Worm (Caenorhabditis elegans) whole organism, L4 larva: ENCODE data around the gene R04B5.5.

ENCODE experiments used
- T20F7.1 ChIP-seq: fragments of 200-800 bp; sonication (Bioruptor generic); optimal IDR thresholded peaks from 2 replicates; lab custom pipeline; 2018; ENCODE audit warnings: mild to moderate bottlenecking, missing genetic modification characterization, missing compliant biosample characterization
- Y75B8A.6 ChIP-seq: fragments of 200-800 bp; sonication (Bioruptor generic); IDR thresholded peaks from 2 replicates; pipeline ENCODE4 v1.3.6; 2022; ENCODE audit warnings: missing genetic modification reagents, missing genetic modification characterization, missing compliant biosample characterization
- ZK546.5 ChIP-seq, 2 experiments: sonication (generic microtip); optimal IDR thresholded peaks; 2 replicates each; lab custom pipeline; 2017; ENCODE audit warnings: missing biosample characterization in 2 of 2, missing genetic modification characterization in 2 of 2
- aha-1 ChIP-seq: fragments of 150-350 bp; peaks from one replicate; lab custom pipeline; 2014; ENCODE audit warnings: missing biosample characterization, missing genetic modification characterization
- ces-1 ChIP-seq: fragments of 150-350 bp; sonication (generic microtip); optimal IDR thresholded peaks from 4 replicates; lab custom pipeline; 2014; ENCODE audit warnings: missing biosample characterization, missing genetic modification reagents, missing genetic modification characterization
- daf-16 ChIP-seq, 3 experiments: sonication (generic microtip); optimal IDR thresholded peaks; 2 replicates each; lab custom pipeline; 2016 to 2017; ENCODE audit warnings: missing genetic modification characterization in 3 of 3, missing genetic modification reagents in 3 of 3, mild to moderate bottlenecking in 2 of 3, missing compliant biosample characterization in 2 of 3, missing biosample characterization in 1 of 3, moderate library complexity in 1 of 3
- dmd-8 ChIP-seq: fragments of 200-800 bp; sonication (Bioruptor generic); IDR thresholded peaks from 2 replicates; pipeline ENCODE4 v1.3.6; 2022; ENCODE audit warnings: missing genetic modification characterization, missing compliant biosample characterization
- dmd-9 ChIP-seq: fragments of 200-800 bp; sonication (Bioruptor generic); IDR thresholded peaks from 2 replicates; pipeline ENCODE4 v1.3.6; 2022; ENCODE audit warnings: missing genetic modification reagents, missing genetic modification characterization, missing compliant biosample characterization
- duxl-1 ChIP-seq: sonication (generic microtip); optimal IDR thresholded peaks from 2 replicates; lab custom pipeline; 2016; ENCODE audit warnings: mild to moderate bottlenecking, missing genetic modification characterization, moderate library complexity, missing compliant biosample characterization; ENCODE audit not compliant: poor library complexity
- egl-27 ChIP-seq: sonication (generic microtip); optimal IDR thresholded peaks from 3 replicates; lab custom pipeline; 2017; ENCODE audit warnings: missing biosample characterization, missing genetic modification reagents, missing genetic modification characterization
- egl-43 ChIP-seq: fragments of 200-800 bp; sonication (Bioruptor generic); IDR thresholded peaks from 2 replicates; pipeline ENCODE4 v1.3.6; 2022; ENCODE audit warnings: missing genetic modification reagents, missing genetic modification characterization, missing compliant biosample characterization
- fkh-10 ChIP-seq: fragments of 150-350 bp; optimal IDR thresholded peaks from 2 replicates; lab custom pipeline; 2014; ENCODE audit warnings: missing biosample characterization, missing genetic modification reagents, missing genetic modification characterization
- gei-8 ChIP-seq: fragments of 200-800 bp; sonication (Bioruptor generic); optimal IDR thresholded peaks from 2 replicates; lab custom pipeline; 2018; ENCODE audit warnings: mild to moderate bottlenecking, missing genetic modification characterization, missing compliant biosample characterization
- hmg-1.1 ChIP-seq: fragments of 200-800 bp; sonication (Bioruptor generic); IDR thresholded peaks from 2 replicates; pipeline ENCODE4 v1.3.6; 2022; ENCODE audit warnings: missing genetic modification reagents, missing genetic modification characterization, missing compliant biosample characterization
- lin-29 ChIP-seq: fragments of 200-800 bp; sonication (Bioruptor generic); IDR thresholded peaks from 2 replicates; pipeline ENCODE4 v1.3.6; 2022; ENCODE audit warnings: missing genetic modification reagents, missing genetic modification characterization, missing compliant biosample characterization
- lin-38 ChIP-seq: fragments of 200-800 bp; sonication (Bioruptor generic); IDR thresholded peaks from 2 replicates; pipeline ENCODE4 v1.3.6; 2022; ENCODE audit warnings: missing genetic modification reagents, missing genetic modification characterization, missing compliant biosample characterization
- lin-39 ChIP-seq: fragments of 150-350 bp; optimal IDR thresholded peaks from 2 replicates; lab custom pipeline; 2014; ENCODE audit warnings: missing biosample characterization, missing genetic modification reagents, missing genetic modification characterization
- lsy-2 ChIP-seq, 2 experiments: fragments of 150-350 bp in 1 of 2; sonication (generic microtip) in 1 of 2; optimal IDR thresholded peaks; 2 replicates each; lab custom pipeline; 2014 to 2017; ENCODE audit warnings: missing biosample characterization in 2 of 2, missing genetic modification characterization in 2 of 2
- madf-5 ChIP-seq, 2 experiments: fragments of 200-800 bp; sonication (Bioruptor generic); IDR thresholded peaks; 2 replicates each; pipeline ENCODE4 v1.3.6; 2022; ENCODE audit warnings: missing compliant biosample characterization in 2 of 2, missing genetic modification characterization in 2 of 2
- mdl-1 ChIP-seq, 2 experiments: fragments of 150-350 bp in 1 of 2; sonication (generic microtip) in 1 of 2; optimal IDR thresholded peaks; 2 replicates each; lab custom pipeline; 2014 to 2017; ENCODE audit warnings: missing biosample characterization in 2 of 2, missing genetic modification characterization in 2 of 2
- mes-2 ChIP-seq: sonication (generic microtip); optimal IDR thresholded peaks from 2 replicates; lab custom pipeline; 2016; ENCODE audit warnings: missing genotype, mild to moderate bottlenecking, missing genetic modification characterization, missing compliant biosample characterization; ENCODE audit not compliant: poor library complexity, severe bottlenecking
- nhr-11 ChIP-seq: fragments of 150-350 bp; optimal IDR thresholded peaks from 2 replicates; lab custom pipeline; 2014; ENCODE audit warnings: missing biosample characterization, missing genetic modification characterization
- nhr-41 ChIP-seq: fragments of 200-800 bp; sonication (Bioruptor generic); IDR thresholded peaks from 2 replicates; pipeline ENCODE4 v1.3.6; 2022; ENCODE audit warnings: missing genetic modification reagents, missing genetic modification characterization, missing compliant biosample characterization
- set-16 ChIP-seq: fragments of 200-800 bp; sonication (Bioruptor generic); IDR thresholded peaks from 2 replicates; pipeline ENCODE4 v1.3.6; 2022; ENCODE audit warnings: missing genetic modification reagents, missing genetic modification characterization, missing compliant biosample characterization
- snpc-1.2 ChIP-seq: fragments of 200-800 bp; sonication (Bioruptor generic); IDR thresholded peaks from 2 replicates; pipeline ENCODE4 v1.3.6; 2022; ENCODE audit warnings: missing genetic modification reagents, missing genetic modification characterization, missing compliant biosample characterization
- spr-3 ChIP-seq: fragments of 200-800 bp; sonication (Bioruptor generic); optimal IDR thresholded peaks from 2 replicates; lab custom pipeline; 2018; ENCODE audit warnings: mild to moderate bottlenecking, missing genetic modification characterization, missing compliant biosample characterization
- tra-1 ChIP-seq: fragments of 200-800 bp; sonication (Bioruptor generic); IDR thresholded peaks from 2 replicates; pipeline ENCODE4 v1.3.6; 2022; ENCODE audit warnings: missing genetic modification reagents, missing genetic modification characterization, missing compliant biosample characterization
- unc-62 ChIP-seq, 3 experiments: fragments of 150-350 bp in 1 of 3; sonication (generic microtip); optimal IDR thresholded peaks in 2 of 3; peaks in 1 of 3; 1 replicate in 1 of 3; 2 replicates in 2 of 3; lab custom pipeline; 2014 to 2017; ENCODE audit warnings: missing biosample characterization in 3 of 3, missing genetic modification characterization in 3 of 3, missing genetic modification reagents in 3 of 3, missing genotype in 1 of 3

R04B5.5 gene

DNA sequence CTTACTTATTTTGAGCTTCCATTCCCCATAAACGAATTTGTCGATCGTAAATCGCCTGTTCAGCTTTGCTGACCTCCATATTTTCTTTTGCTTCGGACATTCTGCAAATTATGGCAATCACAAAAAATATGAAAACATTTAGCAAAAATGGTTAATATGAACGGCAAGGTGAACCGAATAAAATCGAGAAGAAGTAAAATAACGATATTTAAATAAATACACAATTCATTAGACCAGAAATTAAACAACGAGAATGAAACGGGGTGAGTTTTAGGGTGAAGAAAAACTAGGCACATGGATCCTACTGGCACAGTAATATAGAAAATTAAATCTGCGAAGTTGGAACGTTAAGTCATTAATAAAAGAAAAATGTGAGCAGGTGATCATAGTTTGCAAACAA is 42.9 kb downstream of the R04B5.5 start, which contains the start of gene aos-1:
Gene aos-1, minus strand, starts transcription at position 101 of the 400 bp plus-strand sequence.
- TF ChIP-seq ces-1 (GFP tag; lab: Kevin White, UChicago) (no peak), ZK546.5 (tag; optimal IDR thresholded peaks at IDR 0.05; lab: Kevin White, UChicago) (no peak), egl-27 (no peak), hmg-1.1 (GFP tag; lab: Robert Waterston, UW) (no peak), Y75B8A.6 (GFP tag; lab: Robert Waterston, UW) (no peak), dmd-8 (GFP tag; lab: Robert Waterston, UW) (no peak), lin-39 (tag; lab: Kevin White, UChicago) (no peak), dmd-9 (GFP tag; lab: Robert Waterston, UW) (no peak), fkh-10 (no peak), nhr-11 (no peak), madf-5 (GFP tag; IDR thresholded peaks at IDR 0.05; lab: Robert Waterston, UW) (no peak), mdl-1 (tag; optimal IDR thresholded peaks at IDR 0.05; lab: Kevin White, UChicago) (no peak), lin-29 (GFP tag; lab: Robert Waterston, UW) (no peak), unc-62 (GFP tag; optimal IDR thresholded peaks at IDR 0.05 in 1 of 2; lab: Kevin White, UChicago) (no peak), unc-62 (tag; optimal IDR thresholded peaks at IDR 0.05; lab: Kevin White, UChicago) (no peak)

DNA sequence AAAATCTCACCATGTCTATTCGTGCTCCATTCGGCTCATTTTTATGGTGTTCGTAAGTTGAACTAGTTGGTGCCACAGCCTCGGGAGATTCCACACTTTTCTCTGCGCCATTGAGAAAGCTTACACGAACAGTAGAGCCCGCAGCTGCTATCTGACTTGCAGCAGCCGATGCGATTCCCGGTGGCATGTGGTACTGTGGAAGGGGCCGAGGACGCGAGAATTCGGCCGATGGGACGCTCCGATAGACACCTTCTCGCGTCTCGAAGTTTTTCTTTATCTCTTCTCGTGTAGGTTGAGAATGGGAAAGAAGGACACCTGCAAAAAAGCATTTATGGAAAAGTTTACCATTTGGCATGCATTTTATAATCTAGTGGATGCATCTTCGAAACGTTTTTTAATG is 46.0 kb downstream of the R04B5.5 start:
- TF ChIP-seq dmd-8 (GFP tag; lab: Robert Waterston, UW) (peak; percentile 60; the same call in 1 of the 2 replicates), spr-3 (no peak), nhr-41 (no peak), aha-1 (tag; lab: Kevin White, UChicago) (no peak), duxl-1 (tag; lab: Kevin White, UChicago) (no peak), T20F7.1 (no peak), gei-8 (GFP tag; lab: Kevin White, UChicago) (no peak)

DNA sequence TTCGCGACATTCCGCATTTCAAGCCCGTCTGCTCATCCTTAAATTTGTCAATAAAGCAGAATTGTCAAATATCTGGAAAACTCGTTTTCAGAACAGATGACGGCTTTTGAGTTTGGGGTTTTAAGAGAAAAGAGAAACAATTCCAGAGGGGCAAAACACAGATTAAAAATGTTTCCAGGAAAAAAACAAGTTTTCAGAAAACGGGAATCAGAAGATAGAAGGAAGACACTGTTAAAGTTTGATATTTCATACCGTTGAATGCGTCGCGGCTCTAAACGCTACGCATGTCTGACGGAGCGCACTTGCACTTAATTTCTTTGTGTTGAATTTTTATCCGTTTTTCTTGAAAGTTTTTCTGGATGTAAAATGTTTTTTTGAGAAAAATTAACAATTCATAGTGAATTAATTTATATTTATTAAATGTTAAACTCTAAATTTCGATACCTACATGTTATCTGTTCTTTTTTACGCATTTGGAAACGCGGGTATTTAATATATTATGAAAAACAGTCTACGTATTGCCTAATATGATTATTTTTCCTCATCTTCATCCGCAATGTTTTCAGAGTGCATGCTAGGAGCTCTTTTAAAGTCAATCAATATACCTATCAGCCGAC is 46.9 kb downstream of the R04B5.5 start, which contains the start of the genes C08B6.18, wdr-20 and C08B6.8:
Gene C08B6.18, minus strand, starts transcription at position 51 of the 617 bp plus-strand sequence.
Gene wdr-20, minus strand, starts transcription at position 82 of the 617 bp plus-strand sequence.
Gene C08B6.8, plus strand, starts transcription at position 567 of the 617 bp plus-strand sequence.
- TF ChIP-seq egl-43 (no peak), mes-2 (peak; percentile 21), tra-1 (GFP tag; lab: Robert Waterston, UW) (no peak), lsy-2 (tag; optimal IDR thresholded peaks at IDR 0.05; lab: Kevin White, UChicago) (peak in 1 of 2 experiments; percentile 44), daf-16 (GFP tag; optimal IDR thresholded peaks at IDR 0.05; lab: Kevin White, UChicago) (no peak), daf-16 (tag; optimal IDR thresholded peaks at IDR 0.05; lab: Kevin White, UChicago) (no peak), lin-38 (GFP tag; lab: Robert Waterston, UW) (peak; percentile 62)

ce11 chrV:10136644-10137043 is 49.4 kb downstream of the R04B5.5 start:
- peak; percentile 47; the same call in 1 of the 2 replicates for TF ChIP-seq set-16 (GFP tag; lab: Robert Waterston, UW)
- TF ChIP-seq, all 104 proteins: peak for 1; not testable (repeated sequence) for 103

DNA sequence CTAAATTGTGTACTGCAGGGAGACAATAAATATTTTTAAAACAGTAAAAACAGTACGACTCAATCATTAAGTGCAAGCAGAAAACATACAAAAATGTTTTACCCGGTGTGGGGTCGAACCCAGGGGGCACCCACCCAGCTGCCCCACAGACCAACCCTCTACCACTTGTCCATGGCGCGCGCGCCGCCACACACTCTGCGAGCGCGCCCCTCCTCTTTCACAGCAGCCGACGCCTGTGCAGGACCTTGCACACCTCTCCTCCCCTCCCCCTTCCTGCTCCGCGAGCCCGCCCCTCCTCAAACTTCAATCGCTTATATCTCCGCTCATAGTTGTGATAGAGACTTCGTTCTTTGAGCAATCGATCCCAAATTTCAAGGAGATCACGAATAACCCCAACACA is 51.3 kb downstream of the R04B5.5 start:
- peak; percentile 63; the same call in 1 of the 2 replicates for TF ChIP-seq snpc-1.2
- peak; percentile 63 for TF ChIP-seq set-16 (GFP tag; lab: Robert Waterston, UW)
- peak; percentile 60 for TF ChIP-seq lin-38 (GFP tag; lab: Robert Waterston, UW)
- TF ChIP-seq, all 104 proteins: peak for 3; not testable (repeated sequence) for 101
